Worm (Caenorhabditis elegans) whole organism, L1 larva: Measurements from ENCODE around the gene F54F2.7.
A peak's percentile ranks its signal among the peaks of the same experiment; 100 is the strongest.

Experiments used
- C16A3.4 ChIP-seq: fragments of 150-350 bp; optimal IDR thresholded peaks from 2 replicates; lab custom pipeline; 2014; ENCODE audit warnings: missing biosample characterization, missing genetic modification characterization
- C34B4.2 ChIP-seq: sonication (generic microtip); optimal IDR thresholded peaks from 2 replicates; lab custom pipeline; 2017; ENCODE audit warnings: mild to moderate bottlenecking, missing genetic modification characterization, missing compliant biosample characterization
- aha-1 ChIP-seq: fragments of 150-350 bp; optimal IDR thresholded peaks from 2 replicates; lab custom pipeline; 2014; ENCODE audit warnings: missing biosample characterization, missing genetic modification characterization
- blmp-1 ChIP-seq: fragments of 150-350 bp; optimal IDR thresholded peaks from 2 replicates; lab custom pipeline; 2014; ENCODE audit warnings: missing biosample characterization, missing genetic modification characterization
- ceh-88 ChIP-seq: fragments of 200-800 bp; sonication (Bioruptor generic); IDR thresholded peaks from 2 replicates; pipeline ENCODE4 v1.3.6; 2022; ENCODE audit warnings: missing genetic modification characterization, missing compliant biosample characterization
- ces-1 ChIP-seq: fragments of 150-350 bp; optimal IDR thresholded peaks from 2 replicates; lab custom pipeline; 2014; ENCODE audit warnings: missing biosample characterization, missing genetic modification reagents, missing genetic modification characterization
- efl-1 ChIP-seq, 4 experiments: fragments of 150-350 bp; optimal IDR thresholded peaks in 3 of 4; peaks in 1 of 4; 1 replicate in 1 of 4; 2 replicates in 3 of 4; lab custom pipeline; 2014; ENCODE audit warnings: missing biosample characterization in 2 of 4, missing genetic modification characterization in 2 of 4, missing genetic modification reagents in 2 of 4
- egl-13 ChIP-seq: sonication (generic microtip); optimal IDR thresholded peaks from 2 replicates; lab custom pipeline; 2016; ENCODE audit warnings: missing genotype, missing genetic modification reagents, missing genetic modification characterization, missing compliant biosample characterization
- elt-2 ChIP-seq: sonication (generic microtip); optimal IDR thresholded peaks from 2 replicates; lab custom pipeline; 2016; ENCODE audit warnings: missing genetic modification characterization, mild to moderate bottlenecking, inconsistent platforms, missing compliant biosample characterization, missing genetic modification reagents
- elt-3 ChIP-seq, 6 experiments: fragments of 150-350 bp in 1 of 6; sonication (generic microtip); optimal IDR thresholded peaks; 2 replicates each; lab custom pipeline; 2017 to 2018; ENCODE audit warnings: missing biosample characterization in 6 of 6, missing genetic modification characterization in 6 of 6, inconsistent platforms in 1 of 6
- ets-5 ChIP-seq: fragments of 200-800 bp; sonication (Bioruptor generic); IDR thresholded peaks from 2 replicates; pipeline ENCODE4 v1.3.6; 2022; ENCODE audit warnings: missing genetic modification characterization, missing compliant biosample characterization
- grh-1 ChIP-seq: fragments of 200-800 bp; sonication (Bioruptor generic); IDR thresholded peaks from 2 replicates; pipeline ENCODE4 v1.3.6; 2022; ENCODE audit warnings: missing genetic modification reagents, missing genetic modification characterization, missing compliant biosample characterization
- hlh-4 ChIP-seq: sonication (generic microtip); optimal IDR thresholded peaks from 2 replicates; lab custom pipeline; 2016; ENCODE audit warnings: mild to moderate bottlenecking, missing genetic modification characterization, missing compliant biosample characterization
- irx-1 ChIP-seq: sonication (generic microtip); optimal IDR thresholded peaks from 2 replicates; lab custom pipeline; 2016; ENCODE audit warnings: missing genetic modification characterization, missing compliant biosample characterization
- jun-1 ChIP-seq: fragments of 150-350 bp; optimal IDR thresholded peaks from 2 replicates; lab custom pipeline; 2014; ENCODE audit warnings: missing biosample characterization, missing genetic modification reagents, missing genetic modification characterization
- lin-14 ChIP-seq: fragments of 200-800 bp; sonication (Bioruptor generic); optimal IDR thresholded peaks from 2 replicates; lab custom pipeline; 2018; ENCODE audit warnings: mild to moderate bottlenecking, missing genetic modification characterization, moderate library complexity, missing compliant biosample characterization
- lin-15B ChIP-seq: fragments of 150-350 bp; sonication (generic microtip); optimal IDR thresholded peaks from 3 replicates; lab custom pipeline; 2014; ENCODE audit warnings: missing biosample characterization, missing genetic modification characterization
- lin-35 ChIP-seq, 2 experiments: fragments of 150-350 bp; optimal IDR thresholded peaks; 2 replicates each; lab custom pipeline; 2014; ENCODE audit warnings: missing biosample characterization in 2 of 2, missing genetic modification characterization in 2 of 2, missing genetic modification reagents in 2 of 2
- mab-9 ChIP-seq: fragments of 200-800 bp; sonication (Bioruptor generic); IDR thresholded peaks from 2 replicates; pipeline ENCODE4 v1.3.6; 2022; ENCODE audit warnings: missing genetic modification reagents, missing genetic modification characterization, missing compliant biosample characterization
- nhr-20 ChIP-seq: sonication (generic microtip); optimal IDR thresholded peaks from 2 replicates; lab custom pipeline; 2016; ENCODE audit warnings: mild to moderate bottlenecking, missing genetic modification characterization, missing compliant biosample characterization
- nhr-237 ChIP-seq: fragments of 150-350 bp; optimal IDR thresholded peaks from 2 replicates; lab custom pipeline; 2014; ENCODE audit warnings: missing biosample characterization, missing genetic modification characterization
- nhr-28 ChIP-seq: fragments of 150-350 bp; optimal IDR thresholded peaks from 2 replicates; lab custom pipeline; 2014; ENCODE audit warnings: missing biosample characterization, missing genetic modification characterization
- nhr-47 ChIP-seq: sonication (generic microtip); optimal IDR thresholded peaks from 2 replicates; lab custom pipeline; 2016; ENCODE audit warnings: mild to moderate bottlenecking, missing genetic modification characterization, moderate library complexity, missing compliant biosample characterization
- nhr-71 ChIP-seq: sonication (generic microtip); optimal IDR thresholded peaks from 2 replicates; lab custom pipeline; 2016; ENCODE audit warnings: mild to moderate bottlenecking, missing genetic modification characterization, moderate library complexity, missing compliant biosample characterization
- nhr-77 ChIP-seq: fragments of 150-350 bp; optimal IDR thresholded peaks from 2 replicates; lab custom pipeline; 2014; ENCODE audit warnings: missing biosample characterization, missing genetic modification characterization
- pax-3 ChIP-seq: fragments of 200-800 bp; sonication (Bioruptor generic); optimal IDR thresholded peaks from 2 replicates; lab custom pipeline; 2018; ENCODE audit warnings: mild to moderate bottlenecking, missing genetic modification characterization, moderate library complexity, missing compliant biosample characterization
- skn-1 ChIP-seq: fragments of 150-350 bp; optimal IDR thresholded peaks from 2 replicates; lab custom pipeline; 2014; ENCODE audit warnings: missing biosample characterization, missing genetic modification characterization
- sox-4 ChIP-seq: sonication (generic microtip); optimal IDR thresholded peaks from 2 replicates; lab custom pipeline; 2016; ENCODE audit warnings: missing genetic modification characterization, missing compliant biosample characterization
- sptf-1 ChIP-seq: fragments of 150-350 bp; optimal IDR thresholded peaks from 2 replicates; lab custom pipeline; 2014; ENCODE audit warnings: missing biosample characterization, missing genetic modification characterization
- sup-37 ChIP-seq: fragments of 200-800 bp; sonication (Bioruptor generic); optimal IDR thresholded peaks from 2 replicates; lab custom pipeline; 2018; ENCODE audit warnings: mild to moderate bottlenecking, missing genetic modification characterization, missing compliant biosample characterization
- tbx-2 ChIP-seq: sonication (generic microtip); optimal IDR thresholded peaks from 2 replicates; lab custom pipeline; 2016; ENCODE audit warnings: missing genetic modification characterization, missing compliant biosample characterization
- unc-130 ChIP-seq: fragments of 150-350 bp; optimal IDR thresholded peaks from 2 replicates; lab custom pipeline; 2017; ENCODE audit warnings: missing biosample characterization, missing genetic modification characterization, inconsistent platforms
- unc-30 ChIP-seq: sonication (generic microtip); optimal IDR thresholded peaks from 2 replicates; lab custom pipeline; 2017; ENCODE audit warnings: missing biosample characterization, missing genetic modification characterization
- unc-86 ChIP-seq: sonication (generic microtip); optimal IDR thresholded peaks from 2 replicates; lab custom pipeline; 2016; ENCODE audit warnings: missing genetic modification characterization, missing compliant biosample characterization
- unc-98 ChIP-seq: fragments of 200-800 bp; sonication (Bioruptor generic); IDR thresholded peaks from 2 replicates; pipeline ENCODE4 v1.3.6; 2022; ENCODE audit warnings: missing genetic modification characterization, missing compliant biosample characterization
- xbp-1 ChIP-seq: sonication (generic microtip); optimal IDR thresholded peaks from 2 replicates; lab custom pipeline; 2016; ENCODE audit warnings: missing genetic modification characterization, missing compliant biosample characterization
- zag-1 ChIP-seq: fragments of 150-350 bp; optimal IDR thresholded peaks from 2 replicates; lab custom pipeline; 2014; ENCODE audit warnings: missing biosample characterization, missing genetic modification characterization
- ztf-11 ChIP-seq, 2 experiments: sonication (generic microtip); optimal IDR thresholded peaks; 2 replicates each; lab custom pipeline; 2016 to 2017; ENCODE audit warnings: missing genetic modification characterization in 2 of 2, missing biosample characterization in 1 of 2, missing compliant biosample characterization in 1 of 2

F54F2.7 gene

DNA sequence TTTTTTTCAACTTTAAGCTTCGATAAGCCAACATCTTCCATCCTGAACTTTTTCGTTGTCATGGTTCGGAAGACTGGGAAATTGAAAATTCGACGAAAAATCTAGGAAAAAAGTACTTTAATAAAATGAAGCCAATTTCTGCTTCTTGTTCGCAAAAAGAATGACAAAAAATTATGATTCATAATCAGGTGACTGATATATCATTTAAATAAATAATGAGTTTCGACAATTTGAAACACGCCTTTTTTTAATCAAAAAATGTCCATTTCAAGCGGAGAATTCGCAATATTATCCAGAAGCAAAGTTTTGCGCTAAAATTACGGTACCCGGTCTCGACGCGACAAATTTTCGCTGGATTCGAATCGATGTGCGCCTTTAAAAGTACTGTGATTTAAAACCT lies 38.0 kb upstream of the F54F2.7 start, which contains the start of gene F44E2.6:
Gene F44E2.6, minus strand, starts transcription at position 101 of the 400 bp plus-strand sequence.
- TF ChIP-seq unc-130 (tag; lab: Kevin White, UChicago) (no peak), nhr-77 (tag; lab: Kevin White, UChicago) (no peak), sup-37 (GFP tag; lab: Kevin White, UChicago) (no peak), efl-1 (optimal IDR thresholded peaks at IDR 0.05; lab: Kevin White, UChicago) (no peak), efl-1 (GFP tag; optimal IDR thresholded peaks at IDR 0.05 in 1 of 2; lab: Kevin White, UChicago) (no peak), ets-5 (GFP tag; lab: Robert Waterston, UW) (no peak), unc-30 (tag; lab: Kevin White, UChicago) (no peak), sox-4 (tag; lab: Kevin White, UChicago) (no peak), nhr-47 (tag; lab: Kevin White, UChicago) (no peak), aha-1 (tag; lab: Kevin White, UChicago) (no peak), elt-3 (tag; optimal IDR thresholded peaks at IDR 0.05; lab: Kevin White, UChicago) (no peak), elt-2 (tag; lab: Kevin White, UChicago) (no peak), nhr-20 (tag; lab: Kevin White, UChicago) (no peak), mab-9 (GFP tag; lab: Robert Waterston, UW) (no peak), nhr-237 (tag; lab: Kevin White, UChicago) (no peak), lin-35 (GFP tag; optimal IDR thresholded peaks at IDR 0.05; lab: Kevin White, UChicago) (no peak), nhr-28 (tag; lab: Kevin White, UChicago) (no peak), zag-1 (tag; lab: Kevin White, UChicago) (no peak), unc-98 (no peak), grh-1 (no peak)

DNA sequence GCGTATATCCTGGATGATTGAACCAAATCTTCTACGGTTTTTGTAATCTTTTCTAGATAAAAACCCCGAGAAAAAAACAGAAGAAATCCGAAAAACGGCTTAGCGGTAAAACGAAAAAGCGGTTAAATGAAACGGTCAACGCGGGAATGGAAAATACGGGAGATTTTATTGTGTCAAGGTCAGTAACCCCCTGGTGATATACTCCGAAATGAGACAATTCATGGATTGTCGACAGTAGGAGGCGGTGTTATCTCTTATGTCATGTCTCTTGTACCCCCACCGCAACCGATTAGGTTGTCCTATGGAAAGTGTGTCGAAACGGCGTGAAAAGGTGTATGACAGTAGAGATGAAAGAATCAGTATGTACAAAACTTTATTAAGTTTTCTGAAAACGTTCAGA lies 37.0 kb upstream of the F54F2.7 start:
- peak; percentile 81 for TF ChIP-seq blmp-1
- no peak for TF ChIP-seq elt-3 (tag; optimal IDR thresholded peaks at IDR 0.05; lab: Kevin White, UChicago)

- TF ChIP-seq elt-2 (tag; lab: Kevin White, UChicago): no peak
- TF ChIP-seq blmp-1: peak; percentile 73
- no peak for TF ChIP-seq pax-3
- no peak for TF ChIP-seq jun-1 (tag; lab: Kevin White, UChicago)
Measured at ce11 chrIII:8839813-8840212, 32.7 kb upstream of the F54F2.7 start.

ce11 chrIII:8838075-8838474 lies 30.9 kb upstream of the F54F2.7 start, which contains the start of gene F44E2.4:
Gene F44E2.4 (minus strand): TSS chrIII:8838424.
- TF ChIP-seq ces-1 (GFP tag; lab: Kevin White, UChicago) (no peak), C34B4.2 (tag; lab: Kevin White, UChicago) (no peak), blmp-1 (no peak), unc-86 (tag; lab: Kevin White, UChicago) (no peak), sptf-1 (tag; lab: Kevin White, UChicago) (no peak), C16A3.4 (no peak), xbp-1 (tag; lab: Kevin White, UChicago) (no peak), lin-14 (no peak), irx-1 (tag; lab: Kevin White, UChicago) (no peak), unc-130 (tag; lab: Kevin White, UChicago) (no peak), ceh-88 (no peak), hlh-4 (no peak), efl-1 (optimal IDR thresholded peaks at IDR 0.05; lab: Kevin White, UChicago) (no peak), efl-1 (GFP tag; optimal IDR thresholded peaks at IDR 0.05 in 1 of 2; lab: Kevin White, UChicago) (no peak), tbx-2 (tag; lab: Kevin White, UChicago) (no peak), ets-5 (GFP tag; lab: Robert Waterston, UW) (no peak), skn-1 (tag; lab: Kevin White, UChicago) (no peak), egl-13 (no peak), ztf-11 (tag; optimal IDR thresholded peaks at IDR 0.05; lab: Kevin White, UChicago) (no peak), lin-15B (tag; lab: Kevin White, UChicago) (no peak), nhr-71 (tag; lab: Kevin White, UChicago) (no peak)
